Fruit fly (Drosophila melanogaster) whole organism, embryonic: ENCODE data around the gene CG42540.

Source experiments
- Bgb ChIP-seq: fragments of 200-800 bp; sonication (Bioruptor generic); IDR thresholded peaks from 2 replicates; pipeline ENCODE4 v1.3.6; 2022; ENCODE audit warnings: missing biosample characterization, missing genetic modification characterization; ENCODE audit not compliant: partially characterized antibody
- CG10209 ChIP-seq: fragments of 200-800 bp; sonication (Bioruptor generic); optimal IDR thresholded peaks from 3 replicates; lab custom pipeline; 2017; ENCODE audit warnings: missing biosample characterization, mild to moderate bottlenecking, missing genetic modification characterization, missing genetic modification reagents
- CG10431 ChIP-seq: fragments of 200-800 bp; sonication (Bioruptor generic); optimal IDR thresholded peaks from 3 replicates; lab custom pipeline; 2018; ENCODE audit warnings: missing biosample characterization, mild to moderate bottlenecking, missing genetic modification characterization
- CG10654 ChIP-seq: fragments of 200-800 bp; sonication (Bioruptor generic); optimal IDR thresholded peaks from 2 replicates; lab custom pipeline; 2016; ENCODE audit warnings: missing biosample characterization, missing genetic modification characterization
- CG12299 ChIP-seq: fragments of 200-800 bp; sonication (Bioruptor generic); optimal IDR thresholded peaks from 2 replicates; lab custom pipeline; 2018; ENCODE audit warnings: missing biosample characterization, mild to moderate bottlenecking, missing genetic modification characterization
- CG14860 ChIP-seq: fragments of 200-800 bp; sonication (Bioruptor generic); IDR thresholded peaks from 3 replicates; pipeline ENCODE4 v1.3.6; 2022; ENCODE audit warnings: missing biosample characterization, missing genetic modification characterization; ENCODE audit not compliant: partially characterized antibody
- CG1529 ChIP-seq: fragments of 200-800 bp; sonication (Bioruptor generic); optimal IDR thresholded peaks from 3 replicates; lab custom pipeline; 2018; ENCODE audit warnings: missing biosample characterization, missing genetic modification characterization
- CG16815 ChIP-seq: fragments of 200-800 bp; sonication (Bioruptor generic); optimal IDR thresholded peaks from 3 replicates; lab custom pipeline; 2017; ENCODE audit warnings: missing biosample characterization, mild to moderate bottlenecking, missing genetic modification characterization
- CG17328 ChIP-seq: fragments of 200-800 bp; sonication (Bioruptor generic); IDR thresholded peaks from 2 replicates; pipeline ENCODE4 v1.3.6; 2022; ENCODE audit warnings: missing biosample characterization, missing genetic modification characterization
- CG1832 ChIP-seq: fragments of 200-800 bp; sonication (Bioruptor generic); optimal IDR thresholded peaks from 2 replicates; lab custom pipeline; 2017; ENCODE audit warnings: missing biosample characterization, mild to moderate bottlenecking, missing genetic modification characterization, inconsistent platforms
- CG3281 ChIP-seq: fragments of 200-800 bp; sonication (Bioruptor generic); optimal IDR thresholded peaks from 3 replicates; lab custom pipeline; 2017; ENCODE audit warnings: missing biosample characterization, mild to moderate bottlenecking, missing genetic modification characterization
- CG33557 ChIP-seq: fragments of 200-800 bp; sonication (Bioruptor generic); optimal IDR thresholded peaks from 2 replicates; lab custom pipeline; 2019; ENCODE audit warnings: missing biosample characterization, mild to moderate bottlenecking, missing genetic modification characterization, moderate library complexity
- CG4404 ChIP-seq: fragments of 200-800 bp; sonication (Bioruptor generic); IDR thresholded peaks from 2 replicates; pipeline ENCODE4 v1.3.6; 2022; ENCODE audit warnings: missing biosample characterization, missing genetic modification characterization
- CG4617 ChIP-seq: fragments of 200-800 bp; sonication (Bioruptor generic); optimal IDR thresholded peaks from 3 replicates; lab custom pipeline; 2016; ENCODE audit warnings: missing biosample characterization, missing genetic modification characterization, borderline replicate concordance
- CG4854 ChIP-seq: fragments of 200-800 bp; sonication (Bioruptor generic); optimal IDR thresholded peaks from 2 replicates; lab custom pipeline; 2016; ENCODE audit warnings: missing biosample characterization, missing genetic modification characterization, inconsistent platforms
- CG8290 ChIP-seq, 3 experiments: fragments of 200-800 bp; sonication (Bioruptor generic); optimal IDR thresholded peaks; 2 replicates each; lab custom pipeline; 2016 to 2019; ENCODE audit warnings: missing biosample characterization in 3 of 3, missing genetic modification characterization in 3 of 3, mild to moderate bottlenecking in 2 of 3, moderate library complexity in 1 of 3
- CG9817 ChIP-seq: fragments of 200-800 bp; sonication (Bioruptor generic); optimal IDR thresholded peaks from 2 replicates; lab custom pipeline; 2018; ENCODE audit warnings: missing biosample characterization, mild to moderate bottlenecking, missing genetic modification characterization, moderate library complexity
- Camta ChIP-seq: fragments of 200-800 bp; sonication (Bioruptor generic); optimal IDR thresholded peaks from 2 replicates; lab custom pipeline; 2016; ENCODE audit warnings: missing biosample characterization, missing genetic modification characterization
- D ChIP-seq, 2 experiments: fragments of 200-800 bp in 1 of 2; fragments of >200 bp in 1 of 2; sonication (Bioruptor generic) in 1 of 2; optimal IDR thresholded peaks; 2 replicates in 1 of 2; 3 replicates in 1 of 2; lab custom pipeline; 2017; ENCODE audit warnings: mild to moderate bottlenecking in 1 of 2, missing biosample characterization in 1 of 2, missing genetic modification characterization in 1 of 2, missing genetic modification reagents in 1 of 2
- D19A ChIP-seq: fragments of 200-800 bp; optimal IDR thresholded peaks from 3 replicates; lab custom pipeline; 2019; ENCODE audit warnings: missing biosample characterization, mild to moderate bottlenecking, missing genetic modification characterization, moderate library complexity
- Dbx ChIP-seq: fragments of 200-800 bp; sonication (Bioruptor generic); IDR thresholded peaks from 3 replicates; pipeline ENCODE4 v1.3.6; 2022; ENCODE audit warnings: missing biosample characterization, missing genetic modification characterization
- Dp ChIP-seq: fragments of 200-800 bp; sonication (Bioruptor generic); optimal IDR thresholded peaks from 2 replicates; lab custom pipeline; 2018; ENCODE audit warnings: missing biosample characterization, mild to moderate bottlenecking, missing genetic modification characterization, moderate library complexity
- Ets65A ChIP-seq: fragments of 200-800 bp; sonication (Bioruptor generic); peaks from one replicate; lab custom pipeline; 2016; ENCODE audit warnings: missing biosample characterization, missing genetic modification characterization
- HLH54F ChIP-seq: fragments of 200-800 bp; sonication (Bioruptor generic); optimal IDR thresholded peaks from 3 replicates; lab custom pipeline; 2016; ENCODE audit warnings: missing biosample characterization, missing genetic modification characterization
- Max ChIP-seq: fragments of 200-800 bp; sonication (Bioruptor generic); optimal IDR thresholded peaks from 2 replicates; lab custom pipeline; 2016; ENCODE audit warnings: missing biosample characterization, mild to moderate bottlenecking, missing genetic modification characterization
- Myb ChIP-seq: fragments of 200-800 bp; sonication (Bioruptor generic); optimal IDR thresholded peaks from 2 replicates; lab custom pipeline; 2016; ENCODE audit warnings: missing biosample characterization, missing genetic modification characterization
- Ravus ChIP-seq: fragments of 200-800 bp; sonication (Bioruptor generic); IDR thresholded peaks from 2 replicates; pipeline ENCODE4 v1.3.6; 2022; ENCODE audit warnings: missing biosample characterization, missing genetic modification characterization
- Stat92E ChIP-seq, 3 experiments: fragments of >200 bp in 2 of 3; fragments of 200-800 bp in 1 of 3; sonication (Bioruptor generic) in 1 of 3; optimal IDR thresholded peaks; 2 replicates each; lab custom pipeline; 2017 to 2019; ENCODE audit warnings: missing biosample characterization in 3 of 3, missing genetic modification characterization in 3 of 3, mild to moderate bottlenecking in 1 of 3, moderate library complexity in 1 of 3
- btn ChIP-seq: fragments of 200-800 bp; sonication (Bioruptor generic); optimal IDR thresholded peaks from 2 replicates; lab custom pipeline; 2016; ENCODE audit warnings: missing biosample characterization, missing genetic modification characterization
- cas ChIP-seq: fragments of 200-800 bp; sonication (Bioruptor generic); IDR thresholded peaks from 2 replicates; pipeline ENCODE4 v1.3.6; 2022; ENCODE audit warnings: missing biosample characterization, missing genetic modification characterization
- cg ChIP-seq: fragments of 200-800 bp; sonication (Bioruptor generic); optimal IDR thresholded peaks from 3 replicates; lab custom pipeline; 2019; ENCODE audit warnings: missing biosample characterization, mild to moderate bottlenecking, missing genetic modification characterization, moderate library complexity
- dan ChIP-seq: fragments of 200-800 bp; sonication (Bioruptor generic); IDR thresholded peaks from 2 replicates; pipeline ENCODE4 v1.3.6; 2022; ENCODE audit warnings: missing biosample characterization, missing genetic modification characterization
- danr ChIP-seq: fragments of 200-800 bp; sonication (Bioruptor generic); IDR thresholded peaks from 2 replicates; pipeline ENCODE4 v1.3.6; 2022; ENCODE audit warnings: missing biosample characterization, missing genetic modification characterization
- dimm ChIP-seq: fragments of 200-800 bp; sonication (Bioruptor generic); IDR thresholded peaks from 2 replicates; pipeline ENCODE4 v1.3.6; 2022; ENCODE audit warnings: missing biosample characterization, missing genetic modification characterization
- dmrt99B ChIP-seq: fragments of 200-800 bp; sonication (Bioruptor generic); optimal IDR thresholded peaks from 2 replicates; lab custom pipeline; 2018; ENCODE audit warnings: missing biosample characterization, mild to moderate bottlenecking, missing genetic modification characterization, moderate library complexity
- fd3F ChIP-seq: fragments of 200-800 bp; sonication (Bioruptor generic); optimal IDR thresholded peaks from 2 replicates; lab custom pipeline; 2018; ENCODE audit warnings: missing biosample characterization, mild to moderate bottlenecking, missing genetic modification characterization, moderate library complexity
- grau ChIP-seq: fragments of 200-800 bp; optimal IDR thresholded peaks from 3 replicates; lab custom pipeline; 2019; ENCODE audit warnings: missing biosample characterization, mild to moderate bottlenecking, missing genetic modification characterization, moderate library complexity
- jing ChIP-seq: fragments of 200-800 bp; sonication (Bioruptor generic); optimal IDR thresholded peaks from 2 replicates; lab custom pipeline; 2018; ENCODE audit warnings: missing biosample characterization, mild to moderate bottlenecking, missing genetic modification characterization
- jumu ChIP-seq: fragments of 200-800 bp; sonication (Bioruptor generic); optimal IDR thresholded peaks from 3 replicates; lab custom pipeline; 2016; ENCODE audit warnings: missing biosample characterization, missing genetic modification characterization
- ken ChIP-seq: fragments of 200-800 bp; sonication (Bioruptor generic); IDR thresholded peaks from 3 replicates; pipeline ENCODE4 v1.3.6; 2022; ENCODE audit warnings: missing biosample characterization, missing genetic modification characterization
- mam ChIP-seq: fragments of 200-800 bp; sonication (Bioruptor generic); optimal IDR thresholded peaks from 3 replicates; lab custom pipeline; 2016; ENCODE audit warnings: missing biosample characterization, missing genetic modification characterization
- prd ChIP-seq, 3 experiments: fragments of >200 bp in 2 of 3; fragments of 200-800 bp in 1 of 3; sonication (Bioruptor generic) in 1 of 3; optimal IDR thresholded peaks in 2 of 3; IDR thresholded peaks in 1 of 3; 2 replicates in 2 of 3; 3 replicates in 1 of 3; pipeline versions ENCODE4 v1.3.6 to Lab custom; 2017 to 2022; ENCODE audit warnings: missing biosample characterization in 1 of 3, missing genetic modification characterization in 1 of 3
- schlank ChIP-seq: fragments of 200-800 bp; sonication (Bioruptor generic); optimal IDR thresholded peaks from 2 replicates; lab custom pipeline; 2018; ENCODE audit warnings: missing biosample characterization, mild to moderate bottlenecking, missing genetic modification characterization
- sug ChIP-seq: fragments of 200-800 bp; optimal IDR thresholded peaks from 2 replicates; lab custom pipeline; 2019; ENCODE audit warnings: missing biosample characterization, mild to moderate bottlenecking, missing genetic modification characterization, moderate library complexity
- usp ChIP-seq: fragments of >200 bp; optimal IDR thresholded peaks from 2 replicates; lab custom pipeline; 2017; ENCODE audit warnings: missing biosample characterization, missing genetic modification characterization
- wdn ChIP-seq: fragments of 200-800 bp; sonication (Bioruptor generic); IDR thresholded peaks from 2 replicates; pipeline ENCODE4 v1.3.6; 2022; ENCODE audit warnings: missing biosample characterization, missing genetic modification characterization
- zfh1 ChIP-seq: fragments of 200-800 bp; sonication (Bioruptor generic); IDR thresholded peaks from 3 replicates; pipeline ENCODE4 v1.3.6; 2022; ENCODE audit warnings: missing biosample characterization, missing genetic modification characterization

CG42540 gene

dm6 chr3L:4541573-4542371, 14.1 kb upstream of the CG42540 start, which contains the start of gene CG11357 (continued):
- TF ChIP-seq Bgb (GFP tag; lab: Robert Waterston, UW) (peak; percentile 91), D (optimal IDR thresholded peaks at IDR 0.05; lab: Kevin White, UChicago) (no peak), D (GFP tag; optimal IDR thresholded peaks at IDR 0.05; lab: Kevin White, UChicago) (peak; percentile 97), usp (GFP tag; lab: Kevin White, UChicago) (no peak), CG16815 (GFP tag; lab: Kevin White, UChicago) (peak; percentile 94), fd3F (GFP tag; lab: Kevin White, UChicago) (peak; percentile 99), cas (GFP tag; lab: Robert Waterston, UW) (peak; percentile 98), Camta (GFP tag; lab: Kevin White, UChicago) (peak; percentile 76), CG14860 (GFP tag; lab: Robert Waterston, UW) (peak; percentile 69), Ets65A (GFP tag; lab: Kevin White, UChicago) (peak; percentile 96), Ravus (GFP tag; lab: Robert Waterston, UW) (peak; percentile 95), ken (GFP tag; lab: Robert Waterston, UW) (peak; percentile 98), cg (GFP tag; lab: Kevin White, UChicago) (no peak), CG4404 (peak; percentile 98), CG9817 (tag; lab: Kevin White, UChicago) (peak; percentile 99), jumu (GFP tag; lab: Kevin White, UChicago) (peak; percentile 66), dimm (GFP tag; lab: Robert Waterston, UW) (peak; percentile 96), Myb (peak; percentile 67), CG17328 (peak; percentile 98), dan (peak; percentile 84), HLH54F (peak; percentile 77), schlank (tag; lab: Kevin White, UChicago) (peak; percentile 91), CG3281 (GFP tag; lab: Kevin White, UChicago) (peak; percentile 98), jing (GFP tag; lab: Kevin White, UChicago) (peak; percentile 90), dmrt99B (tag; lab: Kevin White, UChicago) (peak; percentile 99), CG8290 (GFP tag; optimal IDR thresholded peaks at IDR 0.05; lab: Kevin White, UChicago) (peak; percentile 90), CG8290 (tag; optimal IDR thresholded peaks at IDR 0.05; lab: Kevin White, UChicago) (peak; percentile 59 to 64), CG1529 (GFP tag; lab: Kevin White, UChicago) (peak; percentile 96), CG10654 (peak; percentile 92), Dbx (GFP tag; lab: Robert Waterston, UW) (peak; percentile 99), CG4617 (GFP tag; lab: Kevin White, UChicago) (peak; percentile 89), CG33557 (GFP tag; lab: Kevin White, UChicago) (peak; percentile 97), danr (GFP tag; lab: Robert Waterston, UW) (peak; percentile 98), Max (peak; percentile 88), CG4854 (GFP tag; lab: Kevin White, UChicago) (peak; percentile 83), CG1832 (no peak), mam (peak; percentile 86), Stat92E (GFP tag; optimal IDR thresholded peaks at IDR 0.05; lab: Kevin White, UChicago) (peak in 1 of 3 experiments; percentile 95), prd (optimal IDR thresholded peaks at IDR 0.05; lab: Kevin White, UChicago) (no peak), prd (GFP tag; IDR thresholded peaks at IDR 0.05; lab: Robert Waterston, UW) (peak; percentile 99), CG10431 (GFP tag; lab: Kevin White, UChicago) (peak; percentile 96), zfh1 (GFP tag; lab: Robert Waterston, UW) (peak; percentile 98), wdn (GFP tag; lab: Robert Waterston, UW) (peak; percentile 98), CG12299 (peak; percentile 99), btn (peak; percentile 47), sug (tag; lab: Kevin White, UChicago) (peak; percentile 98), D19A (tag; lab: Kevin White, UChicago) (peak; percentile 97), grau (tag; lab: Kevin White, UChicago) (peak; percentile 99), CG10209 (peak; percentile 98), Dp (GFP tag; lab: Kevin White, UChicago) (peak; percentile 44)
